Worm (Caenorhabditis elegans) whole organism, L1 larva: ENCODE data around the gene Y50E8A.22.

Experiments
- C04F5.9 ChIP-seq: sonication (generic microtip); optimal IDR thresholded peaks from 2 replicates; lab custom pipeline; 2016; ENCODE audit warnings: missing genetic modification characterization, missing compliant biosample characterization
- C34B4.2 ChIP-seq: sonication (generic microtip); optimal IDR thresholded peaks from 2 replicates; lab custom pipeline; 2017; ENCODE audit warnings: mild to moderate bottlenecking, missing genetic modification characterization, missing compliant biosample characterization
- F16B12.6 ChIP-seq: fragments of 150-350 bp; optimal IDR thresholded peaks from 2 replicates; lab custom pipeline; 2014; ENCODE audit warnings: missing biosample characterization, missing genetic modification characterization
- aha-1 ChIP-seq: fragments of 150-350 bp; optimal IDR thresholded peaks from 2 replicates; lab custom pipeline; 2014; ENCODE audit warnings: missing biosample characterization, missing genetic modification characterization
- ceh-82 ChIP-seq, 3 experiments: fragments of 150-350 bp in 1 of 3; sonication (generic microtip) in 2 of 3; optimal IDR thresholded peaks; 2 replicates each; lab custom pipeline; 2014 to 2017; ENCODE audit warnings: missing biosample characterization in 3 of 3, missing genetic modification characterization in 3 of 3
- ceh-88 ChIP-seq: fragments of 200-800 bp; sonication (Bioruptor generic); IDR thresholded peaks from 2 replicates; pipeline ENCODE4 v1.3.6; 2022; ENCODE audit warnings: missing genetic modification characterization, missing compliant biosample characterization
- dsc-1 ChIP-seq: sonication (generic microtip); optimal IDR thresholded peaks from 2 replicates; lab custom pipeline; 2016; ENCODE audit warnings: mild to moderate bottlenecking, missing genetic modification characterization, missing compliant biosample characterization
- efl-1 ChIP-seq, 4 experiments: fragments of 150-350 bp; optimal IDR thresholded peaks in 3 of 4; peaks in 1 of 4; 1 replicate in 1 of 4; 2 replicates in 3 of 4; lab custom pipeline; 2014; ENCODE audit warnings: missing biosample characterization in 2 of 4, missing genetic modification characterization in 2 of 4, missing genetic modification reagents in 2 of 4
- egl-13 ChIP-seq: sonication (generic microtip); optimal IDR thresholded peaks from 2 replicates; lab custom pipeline; 2016; ENCODE audit warnings: missing genotype, missing genetic modification reagents, missing genetic modification characterization, missing compliant biosample characterization
- elt-2 ChIP-seq: sonication (generic microtip); optimal IDR thresholded peaks from 2 replicates; lab custom pipeline; 2016; ENCODE audit warnings: missing genetic modification characterization, mild to moderate bottlenecking, inconsistent platforms, missing compliant biosample characterization, missing genetic modification reagents
- elt-3 ChIP-seq, 6 experiments: fragments of 150-350 bp in 1 of 6; sonication (generic microtip); optimal IDR thresholded peaks; 2 replicates each; lab custom pipeline; 2017 to 2018; ENCODE audit warnings: missing biosample characterization in 6 of 6, missing genetic modification characterization in 6 of 6, inconsistent platforms in 1 of 6
- ets-5 ChIP-seq: fragments of 200-800 bp; sonication (Bioruptor generic); IDR thresholded peaks from 2 replicates; pipeline ENCODE4 v1.3.6; 2022; ENCODE audit warnings: missing genetic modification characterization, missing compliant biosample characterization
- fkh-8 ChIP-seq: sonication (generic microtip); optimal IDR thresholded peaks from 2 replicates; lab custom pipeline; 2016; ENCODE audit warnings: mild to moderate bottlenecking, missing genetic modification characterization, missing compliant biosample characterization
- fos-1 ChIP-seq: fragments of 150-350 bp; optimal IDR thresholded peaks from 2 replicates; lab custom pipeline; 2014; ENCODE audit warnings: missing biosample characterization, missing genetic modification characterization
- grh-1 ChIP-seq: fragments of 200-800 bp; sonication (Bioruptor generic); IDR thresholded peaks from 2 replicates; pipeline ENCODE4 v1.3.6; 2022; ENCODE audit warnings: missing genetic modification reagents, missing genetic modification characterization, missing compliant biosample characterization
- hlh-4 ChIP-seq: sonication (generic microtip); optimal IDR thresholded peaks from 2 replicates; lab custom pipeline; 2016; ENCODE audit warnings: mild to moderate bottlenecking, missing genetic modification characterization, missing compliant biosample characterization
- irx-1 ChIP-seq: sonication (generic microtip); optimal IDR thresholded peaks from 2 replicates; lab custom pipeline; 2016; ENCODE audit warnings: missing genetic modification characterization, missing compliant biosample characterization
- isw-1 ChIP-seq: fragments of 200-800 bp; sonication (Bioruptor generic); IDR thresholded peaks from 2 replicates; pipeline ENCODE4 v1.3.6; 2022; ENCODE audit warnings: missing genetic modification characterization, missing compliant biosample characterization
- jun-1 ChIP-seq: fragments of 150-350 bp; optimal IDR thresholded peaks from 2 replicates; lab custom pipeline; 2014; ENCODE audit warnings: missing biosample characterization, missing genetic modification reagents, missing genetic modification characterization
- lin-13 ChIP-seq: fragments of 150-350 bp; optimal IDR thresholded peaks from 2 replicates; lab custom pipeline; 2014; ENCODE audit warnings: missing biosample characterization, missing genetic modification reagents, missing genetic modification characterization
- lin-35 ChIP-seq, 2 experiments: fragments of 150-350 bp; optimal IDR thresholded peaks; 2 replicates each; lab custom pipeline; 2014; ENCODE audit warnings: missing biosample characterization in 2 of 2, missing genetic modification characterization in 2 of 2, missing genetic modification reagents in 2 of 2
- lir-3 ChIP-seq: sonication (generic microtip); optimal IDR thresholded peaks from 2 replicates; lab custom pipeline; 2016; ENCODE audit warnings: mild to moderate bottlenecking, missing genetic modification characterization, moderate library complexity, missing compliant biosample characterization; ENCODE audit not compliant: poor library complexity
- mab-9 ChIP-seq: fragments of 200-800 bp; sonication (Bioruptor generic); IDR thresholded peaks from 2 replicates; pipeline ENCODE4 v1.3.6; 2022; ENCODE audit warnings: missing genetic modification reagents, missing genetic modification characterization, missing compliant biosample characterization
- mdl-1 ChIP-seq, 2 experiments: fragments of 150-350 bp; optimal IDR thresholded peaks; 2 replicates each; lab custom pipeline; 2014 to 2017; ENCODE audit warnings: missing biosample characterization in 2 of 2, missing genetic modification characterization in 2 of 2, inconsistent platforms in 1 of 2
- nhr-19 ChIP-seq: fragments of 200-800 bp; sonication (Bioruptor generic); conservative IDR thresholded peaks from 2 replicates; pipeline ENCODE4 v1.3.6; 2022; ENCODE audit warnings: missing genetic modification characterization, missing compliant biosample characterization
- nhr-47 ChIP-seq: sonication (generic microtip); optimal IDR thresholded peaks from 2 replicates; lab custom pipeline; 2016; ENCODE audit warnings: mild to moderate bottlenecking, missing genetic modification characterization, moderate library complexity, missing compliant biosample characterization
- nhr-76 ChIP-seq: sonication (generic microtip); optimal IDR thresholded peaks from 2 replicates; lab custom pipeline; 2017; ENCODE audit warnings: missing biosample characterization, missing genetic modification characterization
- nhr-77 ChIP-seq: fragments of 150-350 bp; optimal IDR thresholded peaks from 2 replicates; lab custom pipeline; 2014; ENCODE audit warnings: missing biosample characterization, missing genetic modification characterization
- nhr-84 ChIP-seq: sonication (generic microtip); optimal IDR thresholded peaks from 2 replicates; lab custom pipeline; 2017; ENCODE audit warnings: missing biosample characterization, missing genetic modification characterization
- nhr-90 ChIP-seq: sonication (generic microtip); optimal IDR thresholded peaks from 2 replicates; lab custom pipeline; 2016; ENCODE audit warnings: mild to moderate bottlenecking, missing genetic modification characterization, missing compliant biosample characterization; ENCODE audit not compliant: poor library complexity
- pax-3 ChIP-seq: fragments of 200-800 bp; sonication (Bioruptor generic); optimal IDR thresholded peaks from 2 replicates; lab custom pipeline; 2018; ENCODE audit warnings: mild to moderate bottlenecking, missing genetic modification characterization, moderate library complexity, missing compliant biosample characterization
- pqm-1 ChIP-seq: sonication (generic microtip); optimal IDR thresholded peaks from 3 replicates; lab custom pipeline; 2017; ENCODE audit warnings: missing biosample characterization, missing genetic modification characterization
- rnt-1 ChIP-seq: sonication (generic microtip); optimal IDR thresholded peaks from 2 replicates; lab custom pipeline; 2016; ENCODE audit warnings: mild to moderate bottlenecking, missing genetic modification characterization, moderate library complexity, missing compliant biosample characterization
- snpc-4 ChIP-seq: fragments of 150-350 bp; optimal IDR thresholded peaks from 2 replicates; lab custom pipeline; 2014; ENCODE audit warnings: missing biosample characterization, missing genetic modification characterization
- swsn-7 ChIP-seq: sonication (generic microtip); optimal IDR thresholded peaks from 2 replicates; lab custom pipeline; 2016; ENCODE audit warnings: missing genetic modification characterization, missing compliant biosample characterization
- tbx-2 ChIP-seq: sonication (generic microtip); optimal IDR thresholded peaks from 2 replicates; lab custom pipeline; 2016; ENCODE audit warnings: missing genetic modification characterization, missing compliant biosample characterization
- tlp-1 ChIP-seq: fragments of 150-350 bp; optimal IDR thresholded peaks from 2 replicates; lab custom pipeline; 2014; ENCODE audit warnings: missing biosample characterization, missing genetic modification characterization
- unc-130 ChIP-seq: fragments of 150-350 bp; optimal IDR thresholded peaks from 2 replicates; lab custom pipeline; 2017; ENCODE audit warnings: missing biosample characterization, missing genetic modification characterization, inconsistent platforms
- unc-30 ChIP-seq: sonication (generic microtip); optimal IDR thresholded peaks from 2 replicates; lab custom pipeline; 2017; ENCODE audit warnings: missing biosample characterization, missing genetic modification characterization
- unc-86 ChIP-seq: sonication (generic microtip); optimal IDR thresholded peaks from 2 replicates; lab custom pipeline; 2016; ENCODE audit warnings: missing genetic modification characterization, missing compliant biosample characterization
- vab-15 ChIP-seq: sonication (generic microtip); optimal IDR thresholded peaks from 2 replicates; lab custom pipeline; 2017; ENCODE audit warnings: missing genotype, mild to moderate bottlenecking, missing genetic modification characterization, missing compliant biosample characterization
- zag-1 ChIP-seq: fragments of 150-350 bp; optimal IDR thresholded peaks from 2 replicates; lab custom pipeline; 2014; ENCODE audit warnings: missing biosample characterization, missing genetic modification characterization
- zip-4 ChIP-seq: fragments of 200-800 bp; sonication (Bioruptor generic); optimal IDR thresholded peaks from 2 replicates; lab custom pipeline; 2018; ENCODE audit warnings: mild to moderate bottlenecking, missing genetic modification characterization, moderate library complexity, missing compliant biosample characterization

Gene Y50E8A.22

ce11 chrV:14734187-14734765, 14.6 kb downstream of the Y50E8A.22 start, which contains the start of gene unc-61 (continued):
- no peak for TF ChIP-seq pax-3 (tag; lab: Kevin White, UChicago)
- peak; percentile 12 for TF ChIP-seq swsn-7 (tag; lab: Kevin White, UChicago)

- TF ChIP-seq pqm-1 (tag; lab: Kevin White, UChicago), result no peak
- no peak for TF ChIP-seq vab-15
These were observed 19.5 kb downstream of the Y50E8A.22 start, which contains the start of gene oig-3 for ce11 chrV:14729343-14729742. Gene oig-3 (plus strand): TSS chrV:14729643.

- TF ChIP-seq isw-1 (GFP tag; lab: Robert Waterston, UW) (no peak), grh-1 (GFP tag; lab: Robert Waterston, UW) (no peak), efl-1 (optimal IDR thresholded peaks at IDR 0.05; lab: Kevin White, UChicago) (no peak), efl-1 (GFP tag; optimal IDR thresholded peaks at IDR 0.05 in 1 of 2; lab: Kevin White, UChicago) (peak in 1 of 2 experiments; percentile 35)
These were observed 20.1 kb downstream of the Y50E8A.22 start, which contains the start of gene Y50E8A.2 for ce11 chrV:14728754-14729153. Gene Y50E8A.2 (minus strand): TSS chrV:14728854.

DNA sequence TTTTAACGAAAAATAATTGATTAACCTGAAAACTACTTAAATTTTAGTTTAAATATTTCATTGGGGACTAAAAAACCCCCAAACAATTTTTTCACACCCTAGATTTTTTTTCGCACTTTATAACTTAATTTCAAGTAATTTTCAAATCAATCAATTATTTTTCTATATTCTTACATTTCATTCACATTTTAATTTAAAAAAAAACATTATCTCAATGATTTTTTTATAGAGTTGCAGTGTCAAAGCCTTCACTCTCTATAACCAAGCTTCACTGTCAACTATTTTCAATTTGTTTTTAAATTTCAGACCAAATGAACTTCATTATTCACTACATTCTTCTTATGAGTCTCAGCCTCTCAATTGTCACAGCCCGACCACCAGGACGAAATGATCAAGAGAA, 22.3 kb downstream of the Y50E8A.22 start, which contains the start of gene Y50E8A.1:
Y50E8A.1 (plus strand) TSS at position 301 of the 400 bp plus-strand sequence.
- TF ChIP-seq ceh-88 (GFP tag; lab: Robert Waterston, UW) (no peak), unc-30 (no peak), unc-130 (tag; lab: Kevin White, UChicago) (no peak), zip-4 (GFP tag; lab: Kevin White, UChicago) (no peak), hlh-4 (no peak), irx-1 (tag; lab: Kevin White, UChicago) (no peak), rnt-1 (tag; lab: Kevin White, UChicago) (no peak), snpc-4 (tag; lab: Kevin White, UChicago) (no peak), nhr-19 (GFP tag; lab: Robert Waterston, UW) (no peak), tlp-1 (tag; lab: Kevin White, UChicago) (no peak), C04F5.9 (tag; lab: Kevin White, UChicago) (no peak), nhr-77 (tag; lab: Kevin White, UChicago) (no peak), nhr-84 (tag; lab: Kevin White, UChicago) (no peak), fos-1 (no peak), vab-15 (no peak), tbx-2 (tag; lab: Kevin White, UChicago) (no peak), lin-13 (GFP tag; lab: Kevin White, UChicago) (no peak), nhr-47 (tag; lab: Kevin White, UChicago) (no peak), ceh-82 (tag; optimal IDR thresholded peaks at IDR 0.05; lab: Kevin White, UChicago) (no peak)

ce11 chrV:14725409-14725808, 23.5 kb downstream of the Y50E8A.22 start:
- TF ChIP-seq dsc-1, result no peak
- no peak for TF ChIP-seq tbx-2 (tag; lab: Kevin White, UChicago)
- no peak for TF ChIP-seq zag-1 (tag; lab: Kevin White, UChicago)
- no peak for TF ChIP-seq ets-5
- no peak for TF ChIP-seq lir-3
- peak in 1 of 2 experiments; percentile 20 for TF ChIP-seq lin-35 (GFP tag; optimal IDR thresholded peaks at IDR 0.05; lab: Kevin White, UChicago)
- no peak for TF ChIP-seq pqm-1 (tag; lab: Kevin White, UChicago)
- TF ChIP-seq C34B4.2 (tag; lab: Kevin White, UChicago), result no peak
- TF ChIP-seq aha-1 (tag; lab: Kevin White, UChicago), result no peak
- no peak for TF ChIP-seq mdl-1 (tag; optimal IDR thresholded peaks at IDR 0.05; lab: Kevin White, UChicago)
- TF ChIP-seq unc-86 (tag; lab: Kevin White, UChicago), result no peak
- no peak for TF ChIP-seq swsn-7 (tag; lab: Kevin White, UChicago)
- TF ChIP-seq elt-3 (tag; optimal IDR thresholded peaks at IDR 0.05; lab: Kevin White, UChicago), result peak in 2 of 6 experiments; percentile 4 to 28
- TF ChIP-seq jun-1 (tag; lab: Kevin White, UChicago), result no peak
- no peak for TF ChIP-seq zip-4 (GFP tag; lab: Kevin White, UChicago)
- no peak for TF ChIP-seq nhr-90 (tag; lab: Kevin White, UChicago)
- TF ChIP-seq nhr-76, result no peak
- TF ChIP-seq fkh-8, result no peak
- TF ChIP-seq tlp-1 (tag; lab: Kevin White, UChicago), result no peak
- no peak for TF ChIP-seq ceh-82 (tag; optimal IDR thresholded peaks at IDR 0.05; lab: Kevin White, UChicago)
- no peak for TF ChIP-seq elt-2 (tag; lab: Kevin White, UChicago)
- TF ChIP-seq F16B12.6 (tag; lab: Kevin White, UChicago), result no peak
- no peak for TF ChIP-seq mab-9
- TF ChIP-seq efl-1 (optimal IDR thresholded peaks at IDR 0.05; lab: Kevin White, UChicago), result no peak
- TF ChIP-seq efl-1 (GFP tag; optimal IDR thresholded peaks at IDR 0.05 in 1 of 2; lab: Kevin White, UChicago), result no peak
- no peak for TF ChIP-seq ceh-88 (GFP tag; lab: Robert Waterston, UW)
- no peak for TF ChIP-seq egl-13 (tag; lab: Kevin White, UChicago)
